Fruit fly (Drosophila melanogaster) whole organism, embryonic: ENCODE measurements around the gene CG42538.

Experiments used
- Adf1 ChIP-seq: fragments of 200-800 bp; sonication (Bioruptor generic); IDR thresholded peaks from 2 replicates; pipeline ENCODE4 v1.3.6; 2022; ENCODE audit warnings: missing biosample characterization, missing genetic modification characterization
- BtbVII ChIP-seq: fragments of 200-800 bp; sonication (Bioruptor generic); optimal IDR thresholded peaks from 3 replicates; lab custom pipeline; 2017; ENCODE audit warnings: missing biosample characterization, mild to moderate bottlenecking, missing genetic modification characterization
- CG12659 ChIP-seq: fragments of 200-800 bp; sonication (Bioruptor generic); optimal IDR thresholded peaks from 3 replicates; lab custom pipeline; 2017; ENCODE audit warnings: mild to moderate bottlenecking, missing biosample characterization, missing genetic modification reagents, missing genetic modification characterization
- CG14014 ChIP-seq: fragments of 200-800 bp; sonication (Bioruptor generic); IDR thresholded peaks from 2 replicates; pipeline ENCODE4 v1.3.6; 2022; ENCODE audit warnings: missing biosample characterization, missing genetic modification characterization
- CG14667 ChIP-seq: fragments of 200-800 bp; sonication (Bioruptor generic); IDR thresholded peaks from 2 replicates; pipeline ENCODE4 v1.3.6; 2022; ENCODE audit warnings: missing biosample characterization, missing genetic modification characterization
- CG14860 ChIP-seq: fragments of 200-800 bp; sonication (Bioruptor generic); IDR thresholded peaks from 3 replicates; pipeline ENCODE4 v1.3.6; 2022; ENCODE audit warnings: missing biosample characterization, missing genetic modification characterization; ENCODE audit not compliant: partially characterized antibody
- CG1529 ChIP-seq: fragments of 200-800 bp; sonication (Bioruptor generic); optimal IDR thresholded peaks from 3 replicates; lab custom pipeline; 2018; ENCODE audit warnings: missing biosample characterization, missing genetic modification characterization
- CG15514 ChIP-seq: fragments of 200-800 bp; sonication (Bioruptor generic); optimal IDR thresholded peaks from 3 replicates; lab custom pipeline; 2017; ENCODE audit warnings: missing biosample characterization, missing genetic modification characterization, mild to moderate bottlenecking, moderate library complexity, missing genetic modification reagents
- CG1832 ChIP-seq: fragments of 200-800 bp; sonication (Bioruptor generic); optimal IDR thresholded peaks from 2 replicates; lab custom pipeline; 2017; ENCODE audit warnings: missing biosample characterization, mild to moderate bottlenecking, missing genetic modification characterization, inconsistent platforms
- CG18599 ChIP-seq: fragments of 200-800 bp; sonication (Bioruptor generic); optimal IDR thresholded peaks from 3 replicates; lab custom pipeline; 2017; ENCODE audit warnings: missing biosample characterization, missing genetic modification characterization, mild to moderate bottlenecking, moderate library complexity, missing genetic modification reagents
- CG2129 ChIP-seq: fragments of 200-800 bp; sonication (Bioruptor generic); IDR thresholded peaks from 2 replicates; pipeline ENCODE4 v1.3.6; 2022; ENCODE audit warnings: missing biosample characterization, missing genetic modification characterization; ENCODE audit not compliant: partially characterized antibody
- CG33213 ChIP-seq: fragments of 200-800 bp; sonication (Bioruptor generic); optimal IDR thresholded peaks from 3 replicates; lab custom pipeline; 2016; ENCODE audit warnings: missing biosample characterization, missing genetic modification characterization
- CG34224 ChIP-seq: fragments of 200-800 bp; sonication (Bioruptor generic); IDR thresholded peaks from 3 replicates; pipeline ENCODE4 v1.3.6; 2022; ENCODE audit warnings: missing biosample characterization, missing genetic modification characterization; ENCODE audit not compliant: partially characterized antibody
- CG3838 ChIP-seq: fragments of 200-800 bp; sonication (Bioruptor generic); optimal IDR thresholded peaks from 3 replicates; lab custom pipeline; 2016; ENCODE audit warnings: missing biosample characterization, missing genetic modification characterization
- CG4707 ChIP-seq: fragments of 200-800 bp; sonication (Bioruptor generic); optimal IDR thresholded peaks from 2 replicates; lab custom pipeline; 2018; ENCODE audit warnings: missing biosample characterization, mild to moderate bottlenecking, missing genetic modification characterization, moderate library complexity
- CG6254 ChIP-seq: fragments of 200-800 bp; sonication (Bioruptor generic); optimal IDR thresholded peaks from 3 replicates; lab custom pipeline; 2017; ENCODE audit warnings: mild to moderate bottlenecking, missing biosample characterization, missing genetic modification reagents, missing genetic modification characterization
- CG7357 ChIP-seq: fragments of 200-800 bp; sonication (Bioruptor generic); IDR thresholded peaks from 3 replicates; pipeline ENCODE4 v1.3.6; 2022; ENCODE audit warnings: missing biosample characterization, missing genetic modification characterization
- CG7987 ChIP-seq: fragments of 200-800 bp; sonication (Bioruptor generic); optimal IDR thresholded peaks from 2 replicates; lab custom pipeline; 2018; ENCODE audit warnings: missing biosample characterization, mild to moderate bottlenecking, missing genetic modification characterization, moderate library complexity
- CG8478 ChIP-seq: fragments of >200 bp; optimal IDR thresholded peaks from 2 replicates; lab custom pipeline; 2018
- CG8944 ChIP-seq: fragments of 200-800 bp; sonication (Bioruptor generic); optimal IDR thresholded peaks from 3 replicates; lab custom pipeline; 2016; ENCODE audit warnings: missing biosample characterization, missing genetic modification characterization
- CG9727 ChIP-seq: fragments of 200-800 bp; sonication (Bioruptor generic); optimal IDR thresholded peaks from 3 replicates; lab custom pipeline; 2017; ENCODE audit warnings: missing biosample characterization, mild to moderate bottlenecking, missing genetic modification characterization
- CTCF ChIP-seq: fragments of 200-800 bp; sonication (Bioruptor generic); optimal IDR thresholded peaks from 2 replicates; lab custom pipeline; 2017; ENCODE audit warnings: missing biosample characterization, mild to moderate bottlenecking, missing genetic modification characterization, moderate library complexity
- D19B ChIP-seq: fragments of 200-800 bp; sonication (Bioruptor generic); optimal IDR thresholded peaks from 2 replicates; lab custom pipeline; 2017; ENCODE audit warnings: missing biosample characterization, mild to moderate bottlenecking, missing genetic modification characterization
- ERR ChIP-seq: fragments of 200-800 bp; sonication (Bioruptor generic); optimal IDR thresholded peaks from 2 replicates; lab custom pipeline; 2016; ENCODE audit warnings: missing biosample characterization, missing genetic modification characterization
- Elba2 ChIP-seq: fragments of 200-800 bp; sonication (Bioruptor generic); optimal IDR thresholded peaks from 3 replicates; lab custom pipeline; 2016; ENCODE audit warnings: missing biosample characterization, missing genetic modification characterization
- Fer3 ChIP-seq: fragments of 200-800 bp; sonication (Bioruptor generic); optimal IDR thresholded peaks from 2 replicates; lab custom pipeline; 2018; ENCODE audit warnings: missing biosample characterization, mild to moderate bottlenecking, missing genetic modification characterization, moderate library complexity
- Gsc ChIP-seq: fragments of 200-800 bp; sonication (Bioruptor generic); IDR thresholded peaks from 2 replicates; pipeline ENCODE4 v1.3.6; 2022; ENCODE audit warnings: missing biosample characterization, missing genetic modification characterization
- H2.0 ChIP-seq: fragments of 200-800 bp; sonication (Bioruptor generic); IDR thresholded peaks from 2 replicates; pipeline ENCODE4 v1.3.6; 2022; ENCODE audit warnings: missing biosample characterization, missing genetic modification characterization
- HLH3B ChIP-seq: fragments of 200-800 bp; sonication (Bioruptor generic); IDR thresholded peaks from 2 replicates; pipeline ENCODE4 v1.3.6; 2022; ENCODE audit warnings: missing biosample characterization, missing genetic modification characterization
- HLH54F ChIP-seq: fragments of 200-800 bp; sonication (Bioruptor generic); optimal IDR thresholded peaks from 3 replicates; lab custom pipeline; 2016; ENCODE audit warnings: missing biosample characterization, missing genetic modification characterization
- Lim3 ChIP-seq: fragments of 200-800 bp; sonication (Bioruptor generic); IDR thresholded peaks from 2 replicates; pipeline ENCODE4 v1.3.6; 2022; ENCODE audit warnings: missing biosample characterization, missing genetic modification characterization
- Myb ChIP-seq: fragments of 200-800 bp; sonication (Bioruptor generic); optimal IDR thresholded peaks from 2 replicates; lab custom pipeline; 2016; ENCODE audit warnings: missing biosample characterization, missing genetic modification characterization
- Neu2 ChIP-seq: fragments of 200-800 bp; sonication (Bioruptor generic); optimal IDR thresholded peaks from 3 replicates; lab custom pipeline; 2016; ENCODE audit warnings: missing biosample characterization, missing genetic modification characterization, borderline replicate concordance
- Scr ChIP-seq: fragments of 200-800 bp; sonication (Bioruptor generic); IDR thresholded peaks from 2 replicates; pipeline ENCODE4 v1.3.6; 2022; ENCODE audit warnings: missing biosample characterization, missing genetic modification characterization; ENCODE audit not compliant: partially characterized antibody
- Sin3A ChIP-seq: fragments of >200 bp; optimal IDR thresholded peaks from 2 replicates; lab custom pipeline; 2018
- abd-A ChIP-seq: fragments of 200-800 bp; sonication (Bioruptor generic); optimal IDR thresholded peaks from 3 replicates; lab custom pipeline; 2019; ENCODE audit warnings: missing biosample characterization, mild to moderate bottlenecking, missing genetic modification characterization, moderate library complexity
- ase ChIP-seq: fragments of 200-800 bp; sonication (Bioruptor generic); IDR thresholded peaks from 3 replicates; pipeline ENCODE4 v1.3.6; 2022; ENCODE audit warnings: missing biosample characterization, missing genetic modification characterization
- ash1 ChIP-seq: fragments of 200-800 bp; sonication (Bioruptor generic); optimal IDR thresholded peaks from 2 replicates; lab custom pipeline; 2018; ENCODE audit warnings: missing biosample characterization, mild to moderate bottlenecking, missing genetic modification characterization
- dysf ChIP-seq: fragments of 200-800 bp; sonication (Bioruptor generic); IDR thresholded peaks from 3 replicates; pipeline ENCODE4 v1.3.6; 2022; ENCODE audit warnings: missing biosample characterization, missing genetic modification characterization
- gce ChIP-seq: fragments of 200-800 bp; sonication (Bioruptor generic); IDR thresholded peaks from 3 replicates; pipeline ENCODE4 v1.3.6; 2022; ENCODE audit warnings: missing biosample characterization, missing genetic modification characterization
- gsb ChIP-seq: fragments of 200-800 bp; sonication (Bioruptor generic); IDR thresholded peaks from 2 replicates; pipeline ENCODE4 v1.3.6; 2022; ENCODE audit warnings: missing biosample characterization, missing genetic modification characterization
- ham ChIP-seq: fragments of 200-800 bp; sonication (Bioruptor generic); IDR thresholded peaks from 2 replicates; pipeline ENCODE4 v1.3.6; 2022; ENCODE audit warnings: missing biosample characterization, missing genetic modification characterization
- hbn ChIP-seq: fragments of 200-800 bp; sonication (Bioruptor generic); IDR thresholded peaks from 2 replicates; pipeline ENCODE4 v1.3.6; 2022; ENCODE audit warnings: missing biosample characterization, missing genetic modification characterization; ENCODE audit not compliant: partially characterized antibody
- mam ChIP-seq: fragments of 200-800 bp; sonication (Bioruptor generic); optimal IDR thresholded peaks from 3 replicates; lab custom pipeline; 2016; ENCODE audit warnings: missing biosample characterization, missing genetic modification characterization
- mld ChIP-seq: fragments of 200-800 bp; sonication (Bioruptor generic); IDR thresholded peaks from 3 replicates; pipeline ENCODE4 v1.3.6; 2022; ENCODE audit warnings: missing biosample characterization, missing genetic modification characterization; ENCODE audit not compliant: partially characterized antibody
- odd ChIP-seq: fragments of 200-800 bp; sonication (Bioruptor generic); optimal IDR thresholded peaks from 2 replicates; lab custom pipeline; 2017; ENCODE audit warnings: missing biosample characterization, mild to moderate bottlenecking, missing genetic modification characterization
- otp ChIP-seq: fragments of 200-800 bp; sonication (Bioruptor generic); IDR thresholded peaks from 3 replicates; pipeline ENCODE4, ENCODE4 v1.3.6; 2022; ENCODE audit warnings: missing biosample characterization, missing genetic modification characterization
- pros ChIP-seq: fragments of 200-800 bp; sonication (Bioruptor generic); optimal IDR thresholded peaks from 3 replicates; lab custom pipeline; 2019; ENCODE audit warnings: missing biosample characterization, mild to moderate bottlenecking, missing genetic modification characterization, moderate library complexity
- pzg ChIP-seq: fragments of 200-800 bp; sonication (Bioruptor generic); optimal IDR thresholded peaks from 3 replicates; lab custom pipeline; 2018; ENCODE audit warnings: missing biosample characterization, mild to moderate bottlenecking, missing genetic modification characterization, moderate library complexity
- salm ChIP-seq: fragments of 200-800 bp; sonication (Bioruptor generic); optimal IDR thresholded peaks from 2 replicates; lab custom pipeline; 2018; ENCODE audit warnings: missing biosample characterization, mild to moderate bottlenecking, missing genetic modification characterization
- scrt ChIP-seq: fragments of 200-800 bp; sonication (Bioruptor generic); optimal IDR thresholded peaks from 2 replicates; lab custom pipeline; 2018; ENCODE audit warnings: missing biosample characterization, mild to moderate bottlenecking, missing genetic modification characterization, moderate library complexity
- trem ChIP-seq: fragments of 200-800 bp; optimal IDR thresholded peaks from 3 replicates; lab custom pipeline; 2019; ENCODE audit warnings: missing biosample characterization, mild to moderate bottlenecking, missing genetic modification characterization, moderate library complexity

CG42538 gene

dm6 chr3L:16054095-16054494, 19.8 kb downstream of the CG42538 start (continued):
- peak; percentile 64 for TF ChIP-seq CG9727 (GFP tag; lab: Kevin White, UChicago)
- TF ChIP-seq CG34224, result no peak
- peak; percentile 28; the same call in 1 of the 3 replicates for TF ChIP-seq otp (GFP tag; lab: Robert Waterston, UW)
- no peak for TF ChIP-seq Neu2
- no peak for TF ChIP-seq hbn
- no peak; the same call in 2 of the 3 replicates for TF ChIP-seq ase (GFP tag; lab: Robert Waterston, UW)
- no peak for TF ChIP-seq Myb (GFP tag; lab: Kevin White, UChicago)
- TF ChIP-seq CG3838, result no peak
- TF ChIP-seq scrt (GFP tag; lab: Kevin White, UChicago), result no peak
- no peak for TF ChIP-seq ham
- no peak for TF ChIP-seq Sin3A (lab: Kevin White, UChicago)
- no peak for TF ChIP-seq pzg (GFP tag; lab: Kevin White, UChicago)
- peak; percentile 36 for TF ChIP-seq CG18599 (GFP tag; lab: Kevin White, UChicago)
- TF ChIP-seq salm (tag; lab: Kevin White, UChicago), result no peak
- TF ChIP-seq Lim3 (GFP tag; lab: Robert Waterston, UW), result no peak
- TF ChIP-seq dysf (GFP tag; lab: Robert Waterston, UW), result peak; percentile 61
- TF ChIP-seq gsb, result no peak
- TF ChIP-seq Scr (GFP tag; lab: Robert Waterston, UW), result no peak
- TF ChIP-seq HLH54F (GFP tag; lab: Kevin White, UChicago), result no peak
- TF ChIP-seq CG1529 (GFP tag; lab: Kevin White, UChicago), result peak; percentile 34
- peak; percentile 18; the same call in 1 of the 2 replicates for TF ChIP-seq HLH3B
- peak; percentile 45 for TF ChIP-seq BtbVII (GFP tag; lab: Kevin White, UChicago)
- TF ChIP-seq CG14860 (GFP tag; lab: Robert Waterston, UW), result no peak
- no peak for TF ChIP-seq H2.0 (GFP tag; lab: Robert Waterston, UW)
- TF ChIP-seq CG4707 (GFP tag; lab: Kevin White, UChicago), result no peak
- peak; percentile 31 for TF ChIP-seq Fer3 (tag; lab: Kevin White, UChicago)
- TF ChIP-seq mld (GFP tag; lab: Robert Waterston, UW), result no peak
- no peak for TF ChIP-seq Elba2 (GFP tag; lab: Kevin White, UChicago)
- no peak for TF ChIP-seq gce (GFP tag; lab: Robert Waterston, UW)
- TF ChIP-seq ERR, result no peak
- TF ChIP-seq pros, result no peak
- no peak for TF ChIP-seq CG2129 (GFP tag; lab: Robert Waterston, UW)
- TF ChIP-seq CTCF (GFP tag; lab: Kevin White, UChicago), result no peak
- peak; percentile 26 for TF ChIP-seq D19B (GFP tag; lab: Kevin White, UChicago)
- TF ChIP-seq CG15514, result no peak
- TF ChIP-seq CG6254 (GFP tag; lab: Kevin White, UChicago), result peak; percentile 25
- TF ChIP-seq CG12659 (GFP tag; lab: Kevin White, UChicago), result peak; percentile 15
- no peak for TF ChIP-seq ash1
- TF ChIP-seq CG8944, result no peak
- TF ChIP-seq CG8478 (lab: Kevin White, UChicago), result no peak
- peak; percentile 10 for TF ChIP-seq odd (GFP tag; lab: Kevin White, UChicago)
- no peak for TF ChIP-seq CG33213
- no peak for TF ChIP-seq CG7357 (GFP tag; lab: Robert Waterston, UW)
- TF ChIP-seq abd-A (tag; lab: Kevin White, UChicago), result no peak
- no peak for TF ChIP-seq CG14014 (GFP tag; lab: Robert Waterston, UW)
- no peak for TF ChIP-seq CG1832
- peak; percentile 34 for TF ChIP-seq trem
- TF ChIP-seq Gsc (GFP tag; lab: Robert Waterston, UW), result no peak
- no peak for TF ChIP-seq mam (GFP tag; lab: Kevin White, UChicago)
- no peak for TF ChIP-seq CG7987
- TF ChIP-seq CG14667 (GFP tag; lab: Robert Waterston, UW), result no peak
- no peak for TF ChIP-seq Adf1
